Fruit fly (Drosophila melanogaster) whole organism, embryonic: Measurements from ENCODE around the gene CG15390.

Experiments
- Atf6 ChIP-seq: fragments of 200-800 bp; sonication (Bioruptor generic); IDR thresholded peaks from 2 replicates; pipeline ENCODE4 v1.3.6; 2022; ENCODE audit warnings: missing biosample characterization, missing genetic modification characterization
- CG10321 ChIP-seq: fragments of 200-800 bp; sonication (Bioruptor generic); IDR thresholded peaks from 2 replicates; pipeline ENCODE4 v1.3.6; 2022; ENCODE audit warnings: missing biosample characterization, missing genetic modification characterization
- CG10366 ChIP-seq: fragments of 200-800 bp; sonication (Bioruptor generic); IDR thresholded peaks from 2 replicates; pipeline ENCODE4 v1.3.6; 2022; ENCODE audit warnings: missing biosample characterization, missing genetic modification characterization
- CG10462 ChIP-seq: fragments of 200-800 bp; sonication (Bioruptor generic); optimal IDR thresholded peaks from 2 replicates; lab custom pipeline; 2016; ENCODE audit warnings: missing biosample characterization, missing genetic modification characterization
- CG11695 ChIP-seq: fragments of 200-800 bp; sonication (Bioruptor generic); IDR thresholded peaks from 3 replicates; pipeline ENCODE4 v1.3.6; 2022; ENCODE audit warnings: missing biosample characterization, missing genetic modification characterization
- CG12071 ChIP-seq: fragments of 200-800 bp; sonication (Bioruptor generic); optimal IDR thresholded peaks from 3 replicates; lab custom pipeline; 2018; ENCODE audit warnings: missing biosample characterization, mild to moderate bottlenecking, missing genetic modification characterization
- CG12744 ChIP-seq: fragments of 200-800 bp; sonication (Bioruptor generic); optimal IDR thresholded peaks from 2 replicates; lab custom pipeline; 2016; ENCODE audit warnings: missing biosample characterization, missing genetic modification characterization
- CG12769 ChIP-seq: fragments of 200-800 bp; sonication (Bioruptor generic); optimal IDR thresholded peaks from 2 replicates; lab custom pipeline; 2019; ENCODE audit warnings: missing biosample characterization, mild to moderate bottlenecking, missing genetic modification characterization, moderate library complexity
- CG14014 ChIP-seq: fragments of 200-800 bp; sonication (Bioruptor generic); IDR thresholded peaks from 2 replicates; pipeline ENCODE4 v1.3.6; 2022; ENCODE audit warnings: missing biosample characterization, missing genetic modification characterization
- CG16863 ChIP-seq: fragments of 200-800 bp; sonication (Bioruptor generic); optimal IDR thresholded peaks from 3 replicates; lab custom pipeline; 2016; ENCODE audit warnings: missing biosample characterization, missing genetic modification characterization
- CG17186 ChIP-seq: fragments of 200-800 bp; sonication (Bioruptor generic); optimal IDR thresholded peaks from 3 replicates; lab custom pipeline; 2017; ENCODE audit warnings: missing biosample characterization, missing genetic modification reagents, missing genetic modification characterization
- CG17568 ChIP-seq: fragments of 200-800 bp; sonication (Bioruptor generic); optimal IDR thresholded peaks from 2 replicates; lab custom pipeline; 2018; ENCODE audit warnings: missing biosample characterization, mild to moderate bottlenecking, missing genetic modification characterization, moderate library complexity
- CG17912 ChIP-seq: fragments of 200-800 bp; sonication (Bioruptor generic); optimal IDR thresholded peaks from 2 replicates; lab custom pipeline; 2018; ENCODE audit warnings: missing biosample characterization, mild to moderate bottlenecking, missing genetic modification characterization
- CG1792 ChIP-seq: fragments of 200-800 bp; sonication (Bioruptor generic); optimal IDR thresholded peaks from 2 replicates; lab custom pipeline; 2016; ENCODE audit warnings: missing biosample characterization, missing genetic modification characterization
- CG2116 ChIP-seq: fragments of 200-800 bp; sonication (Bioruptor generic); optimal IDR thresholded peaks from 3 replicates; lab custom pipeline; 2018; ENCODE audit warnings: missing biosample characterization, mild to moderate bottlenecking, missing genetic modification characterization
- CG2875 ChIP-seq: fragments of 200-800 bp; sonication (Bioruptor generic); optimal IDR thresholded peaks from 2 replicates; lab custom pipeline; 2017; ENCODE audit warnings: missing biosample characterization, mild to moderate bottlenecking, missing genetic modification characterization, missing genetic modification reagents
- CG4404 ChIP-seq: fragments of 200-800 bp; sonication (Bioruptor generic); IDR thresholded peaks from 2 replicates; pipeline ENCODE4 v1.3.6; 2022; ENCODE audit warnings: missing biosample characterization, missing genetic modification characterization
- CG6254 ChIP-seq: fragments of 200-800 bp; sonication (Bioruptor generic); optimal IDR thresholded peaks from 3 replicates; lab custom pipeline; 2017; ENCODE audit warnings: mild to moderate bottlenecking, missing biosample characterization, missing genetic modification reagents, missing genetic modification characterization
- CG6683 ChIP-seq: fragments of 200-800 bp; sonication (Bioruptor generic); optimal IDR thresholded peaks from 2 replicates; lab custom pipeline; 2017; ENCODE audit warnings: missing biosample characterization, mild to moderate bottlenecking, missing genetic modification characterization, missing genetic modification reagents
- CG8924 ChIP-seq: fragments of 200-800 bp; optimal IDR thresholded peaks from 3 replicates; lab custom pipeline; 2019; ENCODE audit warnings: missing biosample characterization, mild to moderate bottlenecking, missing genetic modification characterization, moderate library complexity
- CG8944 ChIP-seq: fragments of 200-800 bp; sonication (Bioruptor generic); optimal IDR thresholded peaks from 3 replicates; lab custom pipeline; 2016; ENCODE audit warnings: missing biosample characterization, missing genetic modification characterization
- CG9609 ChIP-seq: fragments of 200-800 bp; sonication (Bioruptor generic); optimal IDR thresholded peaks from 3 replicates; lab custom pipeline; 2016; ENCODE audit warnings: missing biosample characterization, missing genetic modification characterization
- CG9727 ChIP-seq: fragments of 200-800 bp; sonication (Bioruptor generic); optimal IDR thresholded peaks from 3 replicates; lab custom pipeline; 2017; ENCODE audit warnings: missing biosample characterization, mild to moderate bottlenecking, missing genetic modification characterization
- CTCF ChIP-seq: fragments of 200-800 bp; sonication (Bioruptor generic); optimal IDR thresholded peaks from 2 replicates; lab custom pipeline; 2017; ENCODE audit warnings: missing biosample characterization, mild to moderate bottlenecking, missing genetic modification characterization, moderate library complexity
- CkIIα-i1 ChIP-seq: fragments of 200-800 bp; sonication (Bioruptor generic); IDR thresholded peaks from 2 replicates; pipeline ENCODE4 v1.3.6; 2022; ENCODE audit warnings: missing biosample characterization, missing genetic modification characterization
- Ets97D ChIP-seq: fragments of 200-800 bp; sonication (Bioruptor generic); optimal IDR thresholded peaks from 3 replicates; lab custom pipeline; 2016; ENCODE audit warnings: missing biosample characterization, missing genetic modification characterization
- Fer1 ChIP-seq: fragments of 200-800 bp; sonication (Bioruptor generic); optimal IDR thresholded peaks from 2 replicates; lab custom pipeline; 2017; ENCODE audit warnings: missing biosample characterization, mild to moderate bottlenecking, missing genetic modification characterization
- Gsc ChIP-seq: fragments of 200-800 bp; sonication (Bioruptor generic); IDR thresholded peaks from 2 replicates; pipeline ENCODE4 v1.3.6; 2022; ENCODE audit warnings: missing biosample characterization, missing genetic modification characterization
- Gug ChIP-seq: fragments of 200-800 bp; sonication (Bioruptor generic); IDR thresholded peaks from 4 replicates; pipeline ENCODE4 v1.3.6; 2022; ENCODE audit warnings: missing biosample characterization, missing genetic modification characterization
- Lpt ChIP-seq: fragments of >200 bp; optimal IDR thresholded peaks from 2 replicates; lab custom pipeline; 2018; ENCODE audit warnings: missing biosample characterization, missing genetic modification characterization
- MESR4 ChIP-seq: fragments of 200-800 bp; sonication (Bioruptor generic); optimal IDR thresholded peaks from 2 replicates; lab custom pipeline; 2018; ENCODE audit warnings: missing biosample characterization, mild to moderate bottlenecking, missing genetic modification characterization, moderate library complexity
- Max ChIP-seq: fragments of 200-800 bp; sonication (Bioruptor generic); optimal IDR thresholded peaks from 2 replicates; lab custom pipeline; 2016; ENCODE audit warnings: missing biosample characterization, mild to moderate bottlenecking, missing genetic modification characterization
- Med ChIP-seq: fragments of 200-800 bp; sonication (Bioruptor generic); peaks from one replicate; lab custom pipeline; 2016; ENCODE audit warnings: missing biosample characterization, missing genetic modification characterization, mild to moderate bottlenecking, inconsistent platforms, moderate library complexity
- Meics ChIP-seq: fragments of 200-800 bp; sonication (Bioruptor generic); optimal IDR thresholded peaks from 2 replicates; lab custom pipeline; 2017; ENCODE audit warnings: missing biosample characterization, mild to moderate bottlenecking, missing genetic modification characterization
- NfI ChIP-seq: fragments of 200-800 bp; sonication (Bioruptor generic); optimal IDR thresholded peaks from 3 replicates; lab custom pipeline; 2018; ENCODE audit warnings: missing biosample characterization, mild to moderate bottlenecking, missing genetic modification characterization, moderate library complexity
- Opbp ChIP-seq: fragments of 200-800 bp; sonication (Bioruptor generic); IDR thresholded peaks from 3 replicates; pipeline ENCODE4 v1.3.6; 2022; ENCODE audit warnings: missing biosample characterization, missing genetic modification characterization; ENCODE audit not compliant: partially characterized antibody
- Sox100B ChIP-seq: fragments of 200-800 bp; sonication (Bioruptor generic); optimal IDR thresholded peaks from 3 replicates; lab custom pipeline; 2018; ENCODE audit warnings: missing biosample characterization, mild to moderate bottlenecking, missing genetic modification characterization
- Taf1 ChIP-seq: fragments of 200-800 bp; sonication (Bioruptor generic); IDR thresholded peaks from 2 replicates; pipeline ENCODE4 v1.3.6; 2022; ENCODE audit warnings: missing biosample characterization, missing genetic modification characterization
- ab ChIP-seq: fragments of 200-800 bp; sonication (Bioruptor generic); optimal IDR thresholded peaks from 2 replicates; lab custom pipeline; 2016; ENCODE audit warnings: missing biosample characterization, missing genetic modification characterization
- ac ChIP-seq: fragments of 200-800 bp; sonication (Bioruptor generic); optimal IDR thresholded peaks from 3 replicates; lab custom pipeline; 2017; ENCODE audit warnings: missing biosample characterization, mild to moderate bottlenecking, missing genetic modification characterization
- bab2 ChIP-seq: fragments of 200-800 bp; sonication (Bioruptor generic); optimal IDR thresholded peaks from 2 replicates; lab custom pipeline; 2016; ENCODE audit warnings: missing biosample characterization, missing genetic modification characterization
- br ChIP-seq: fragments of >200 bp; optimal IDR thresholded peaks from 2 replicates; lab custom pipeline; 2017
- btn ChIP-seq: fragments of 200-800 bp; sonication (Bioruptor generic); optimal IDR thresholded peaks from 2 replicates; lab custom pipeline; 2016; ENCODE audit warnings: missing biosample characterization, missing genetic modification characterization
- dmrt99B ChIP-seq: fragments of 200-800 bp; sonication (Bioruptor generic); optimal IDR thresholded peaks from 2 replicates; lab custom pipeline; 2018; ENCODE audit warnings: missing biosample characterization, mild to moderate bottlenecking, missing genetic modification characterization, moderate library complexity
- ewg ChIP-seq: fragments of 200-800 bp; sonication (Bioruptor generic); optimal IDR thresholded peaks from 3 replicates; lab custom pipeline; 2017; ENCODE audit warnings: mild to moderate bottlenecking, missing biosample characterization, missing genetic modification reagents, missing genetic modification characterization
- fu2 ChIP-seq: fragments of 200-800 bp; sonication (Bioruptor generic); optimal IDR thresholded peaks from 2 replicates; lab custom pipeline; 2016; ENCODE audit warnings: missing biosample characterization, missing genetic modification characterization
- ken ChIP-seq: fragments of 200-800 bp; sonication (Bioruptor generic); IDR thresholded peaks from 3 replicates; pipeline ENCODE4 v1.3.6; 2022; ENCODE audit warnings: missing biosample characterization, missing genetic modification characterization
- mirr ChIP-seq: fragments of 200-800 bp; sonication (Bioruptor generic); optimal IDR thresholded peaks from 3 replicates; lab custom pipeline; 2018; ENCODE audit warnings: missing biosample characterization, mild to moderate bottlenecking, missing genetic modification characterization
- peb ChIP-seq: fragments of 200-800 bp; sonication (Bioruptor generic); IDR thresholded peaks from 2 replicates; pipeline ENCODE4 v1.3.6; 2022; ENCODE audit warnings: missing biosample characterization, missing genetic modification characterization
- pum ChIP-seq: fragments of 200-800 bp; sonication (Bioruptor generic); optimal IDR thresholded peaks from 2 replicates; lab custom pipeline; 2016; ENCODE audit warnings: missing biosample characterization, missing genetic modification characterization
- sens ChIP-seq: fragments of 200-800 bp; sonication (Bioruptor generic); peaks from one replicate; lab custom pipeline; 2016; ENCODE audit warnings: missing biosample characterization, missing genetic modification characterization
- tll ChIP-seq, 2 experiments: fragments of 200-800 bp in 1 of 2; fragments of >200 bp in 1 of 2; sonication (Bioruptor generic) in 1 of 2; optimal IDR thresholded peaks; 2 replicates each; lab custom pipeline; 2017 to 2019; ENCODE audit warnings: missing biosample characterization in 2 of 2, missing genetic modification characterization in 2 of 2, mild to moderate bottlenecking in 1 of 2, moderate library complexity in 1 of 2
- vvl ChIP-seq: fragments of 200-800 bp; sonication (Bioruptor generic); IDR thresholded peaks from 2 replicates; pipeline ENCODE4 v1.3.6; 2022; ENCODE audit warnings: missing biosample characterization, missing genetic modification characterization

Gene CG15390

dm6 chr2L:2380805-2381204, 6.3 kb downstream of the CG15390 start, which contains the start of gene Eogt (continued):
- TF ChIP-seq ac (GFP tag; lab: Kevin White, UChicago), result peak; percentile 71
- TF ChIP-seq CG17912 (GFP tag; lab: Kevin White, UChicago), result peak; percentile 55
- peak; percentile 90 for TF ChIP-seq CG10462 (GFP tag; lab: Kevin White, UChicago)
- peak; percentile 79 for TF ChIP-seq Sox100B (GFP tag; lab: Kevin White, UChicago)
- peak; percentile 94 for TF ChIP-seq CG8924 (tag; lab: Kevin White, UChicago)
- peak; percentile 78 for TF ChIP-seq CG6254 (GFP tag; lab: Kevin White, UChicago)
- peak; percentile 93 for TF ChIP-seq CG9727 (GFP tag; lab: Kevin White, UChicago)
- TF ChIP-seq CG10321 (GFP tag; lab: Robert Waterston, UW), result peak; percentile 80
- peak; percentile 68 for TF ChIP-seq CG8944
- TF ChIP-seq Med (GFP tag; lab: Kevin White, UChicago), result peak; percentile 95
- TF ChIP-seq MESR4 (GFP tag; lab: Kevin White, UChicago), result no peak
- peak in 1 of 2 experiments; percentile 28 for TF ChIP-seq tll (GFP tag; optimal IDR thresholded peaks at IDR 0.05; lab: Kevin White, UChicago)
- no peak; the same call in 1 of the 2 replicates for TF ChIP-seq CkIIα-i1 (GFP tag; lab: Robert Waterston, UW)
- peak; percentile 51 for TF ChIP-seq CTCF (GFP tag; lab: Kevin White, UChicago)
- peak; percentile 93 for TF ChIP-seq Gug (GFP tag; lab: Robert Waterston, UW)
- peak; percentile 97 for TF ChIP-seq CG11695
- peak; percentile 97 for TF ChIP-seq CG14014 (GFP tag; lab: Robert Waterston, UW)
- TF ChIP-seq CG17568, result no peak
- peak; percentile 97 for TF ChIP-seq CG12769
- TF ChIP-seq Atf6 (GFP tag; lab: Robert Waterston, UW), result peak; percentile 94
- peak; percentile 27 for TF ChIP-seq CG1792 (GFP tag; lab: Kevin White, UChicago)
- no peak for TF ChIP-seq Opbp (GFP tag; lab: Robert Waterston, UW)
- TF ChIP-seq CG2875, result peak; percentile 84
- TF ChIP-seq CG2116, result peak; percentile 77
- peak; percentile 93 for TF ChIP-seq Gsc (GFP tag; lab: Robert Waterston, UW)
- TF ChIP-seq CG10366, result peak; percentile 97
- peak; percentile 85 for TF ChIP-seq bab2 (GFP tag; lab: Kevin White, UChicago)
- TF ChIP-seq pum (GFP tag; lab: Kevin White, UChicago), result peak; percentile 75
- peak; percentile 46 for TF ChIP-seq mirr (GFP tag; lab: Kevin White, UChicago)
- peak; percentile 53 for TF ChIP-seq ab
- TF ChIP-seq fu2, result peak; percentile 63
- peak; percentile 64 for TF ChIP-seq CG17186 (GFP tag; lab: Kevin White, UChicago)
- TF ChIP-seq dmrt99B (tag; lab: Kevin White, UChicago), result peak; percentile 90
- peak; percentile 45 for TF ChIP-seq Ets97D (GFP tag; lab: Kevin White, UChicago)
- peak; percentile 98 for TF ChIP-seq vvl (GFP tag; lab: Robert Waterston, UW)
- TF ChIP-seq Lpt (GFP tag; lab: Kevin White, UChicago), result no peak
- peak; percentile 89 for TF ChIP-seq Taf1
- peak; percentile 98 for TF ChIP-seq ken (GFP tag; lab: Robert Waterston, UW)
- TF ChIP-seq btn (GFP tag; lab: Kevin White, UChicago), result no peak
- TF ChIP-seq peb (GFP tag; lab: Robert Waterston, UW), result peak; percentile 94
- peak; percentile 80 for TF ChIP-seq Max
- TF ChIP-seq ewg (GFP tag; lab: Kevin White, UChicago), result peak; percentile 84
- peak; percentile 96 for TF ChIP-seq CG4404
- TF ChIP-seq CG12744 (GFP tag; lab: Kevin White, UChicago), result peak; percentile 68
- TF ChIP-seq CG6683 (GFP tag; lab: Kevin White, UChicago), result peak; percentile 68
- TF ChIP-seq CG9609 (GFP tag; lab: Kevin White, UChicago), result peak; percentile 64
- TF ChIP-seq CG16863, result peak; percentile 55
- TF ChIP-seq Fer1 (GFP tag; lab: Kevin White, UChicago), result peak; percentile 83
- no peak for TF ChIP-seq br (lab: Kevin White, UChicago)
- peak; percentile 97 for TF ChIP-seq sens
- TF ChIP-seq CG12071 (GFP tag; lab: Kevin White, UChicago), result peak; percentile 56
- peak; percentile 91 for TF ChIP-seq NfI (GFP tag; lab: Kevin White, UChicago)
- TF ChIP-seq Meics (GFP tag; lab: Kevin White, UChicago), result peak; percentile 87
